Worm (Caenorhabditis elegans) whole organism, L4/young adult: ENCODE results near the gene nlp-14.
A peak's percentile ranks its signal among the peaks of the same experiment; 100 is the strongest.

ENCODE experiments used
- W03F9.2 ChIP-seq: fragments of 150-350 bp; optimal IDR thresholded peaks from 2 replicates; lab custom pipeline; 2014; ENCODE audit warnings: missing biosample characterization, missing genetic modification characterization
- dao-5 ChIP-seq: sonication (generic microtip); optimal IDR thresholded peaks from 2 replicates; lab custom pipeline; 2016; ENCODE audit warnings: missing genotype, missing genetic modification characterization, moderate library complexity, missing compliant biosample characterization
- him-1 ChIP-seq: sonication (generic microtip); optimal IDR thresholded peaks from 2 replicates; lab custom pipeline; 2016; ENCODE audit warnings: missing genotype, missing genetic modification reagents, missing genetic modification characterization, missing compliant biosample characterization

The nlp-14 gene

ce11 chrX:8919323-8919722 lies at the start of gene nlp-14:
Gene nlp-14 (minus strand): TSS chrX:8919423.
- no peak for TF ChIP-seq him-1 (tag; lab: Kevin White, UChicago)
- no peak for TF ChIP-seq dao-5 (tag; lab: Kevin White, UChicago)
- no peak for TF ChIP-seq W03F9.2 (tag; lab: Kevin White, UChicago)

- TF ChIP-seq dao-5 (tag; lab: Kevin White, UChicago) = no peak
- TF ChIP-seq him-1 (tag; lab: Kevin White, UChicago) = no peak
Observed at ce11 chrX:8963469-8963868, 44.2 kb upstream of the nlp-14 start.

ce11 chrX:8961120-8961834 lies 42.1 kb upstream of the nlp-14 start, which contains the start of gene aexr-3:
Gene aexr-3 (minus strand): TSS chrX:8961170.
- TF ChIP-seq him-1 (tag; lab: Kevin White, UChicago) (no peak), W03F9.2 (tag; lab: Kevin White, UChicago) (no peak), dao-5 (tag; lab: Kevin White, UChicago) (no peak)

- no peak for TF ChIP-seq W03F9.2 (tag; lab: Kevin White, UChicago)
- no peak for TF ChIP-seq dao-5 (tag; lab: Kevin White, UChicago)
- TF ChIP-seq him-1 (tag; lab: Kevin White, UChicago) = no peak
Observed at ce11 chrX:8957974-8958373, 38.8 kb upstream of the nlp-14 start.

ce11 chrX:8955808-8956207 lies 36.6 kb upstream of the nlp-14 start:
- no peak for TF ChIP-seq dao-5 (tag; lab: Kevin White, UChicago)
- no peak for TF ChIP-seq him-1 (tag; lab: Kevin White, UChicago)
- no peak for TF ChIP-seq W03F9.2 (tag; lab: Kevin White, UChicago)

ce11 chrX:8953011-8953410 lies 33.8 kb upstream of the nlp-14 start:
- TF ChIP-seq him-1 (tag; lab: Kevin White, UChicago) (no peak), dao-5 (tag; lab: Kevin White, UChicago) (no peak), W03F9.2 (tag; lab: Kevin White, UChicago) (no peak)

- TF ChIP-seq dao-5 (tag; lab: Kevin White, UChicago) (no peak), W03F9.2 (tag; lab: Kevin White, UChicago) (no peak), him-1 (tag; lab: Kevin White, UChicago) (no peak)
Observed at ce11 chrX:8952007-8952406, 32.8 kb upstream of the nlp-14 start.

- TF ChIP-seq W03F9.2 (tag; lab: Kevin White, UChicago) (no peak), dao-5 (tag; lab: Kevin White, UChicago) (no peak), him-1 (tag; lab: Kevin White, UChicago) (no peak)
Observed at ce11 chrX:8950507-8951028, 31.3 kb upstream of the nlp-14 start, which contains the start of gene trk-1. Gene trk-1 (minus strand): TSS chrX:8950978.

- TF ChIP-seq W03F9.2 (tag; lab: Kevin White, UChicago) = no peak
- no peak for TF ChIP-seq him-1 (tag; lab: Kevin White, UChicago)
- no peak for TF ChIP-seq dao-5 (tag; lab: Kevin White, UChicago)
Observed at ce11 chrX:8945011-8945410, 25.8 kb upstream of the nlp-14 start.

- peak; percentile 34 for TF ChIP-seq W03F9.2 (tag; lab: Kevin White, UChicago)
- TF ChIP-seq dao-5 (tag; lab: Kevin White, UChicago) = no peak
Observed at ce11 chrX:8944078-8944477, 24.9 kb upstream of the nlp-14 start.

ce11 chrX:8940059-8940458 lies 20.8 kb upstream of the nlp-14 start, which contains the start of gene dylt-2:
Gene dylt-2 (minus strand): TSS chrX:8940159.
- TF ChIP-seq W03F9.2 (tag; lab: Kevin White, UChicago) (no peak), him-1 (tag; lab: Kevin White, UChicago) (no peak), dao-5 (tag; lab: Kevin White, UChicago) (no peak)

ce11 chrX:8939389-8939788 lies 20.2 kb upstream of the nlp-14 start:
- TF ChIP-seq W03F9.2 (tag; lab: Kevin White, UChicago) (no peak), dao-5 (tag; lab: Kevin White, UChicago) (no peak), him-1 (tag; lab: Kevin White, UChicago) (no peak)

- TF ChIP-seq dao-5 (tag; lab: Kevin White, UChicago) (no peak), him-1 (tag; lab: Kevin White, UChicago) (no peak), W03F9.2 (tag; lab: Kevin White, UChicago) (no peak)
Observed at ce11 chrX:8934988-8935387, 15.8 kb upstream of the nlp-14 start.

ce11 chrX:8934246-8934645 lies 15.0 kb upstream of the nlp-14 start:
- TF ChIP-seq W03F9.2 (tag; lab: Kevin White, UChicago) (no peak), dao-5 (tag; lab: Kevin White, UChicago) (no peak), him-1 (tag; lab: Kevin White, UChicago) (no peak)
